Worm (Caenorhabditis elegans): ENCODE data around the gene srx-21.

srx-21 gene

DNA sequence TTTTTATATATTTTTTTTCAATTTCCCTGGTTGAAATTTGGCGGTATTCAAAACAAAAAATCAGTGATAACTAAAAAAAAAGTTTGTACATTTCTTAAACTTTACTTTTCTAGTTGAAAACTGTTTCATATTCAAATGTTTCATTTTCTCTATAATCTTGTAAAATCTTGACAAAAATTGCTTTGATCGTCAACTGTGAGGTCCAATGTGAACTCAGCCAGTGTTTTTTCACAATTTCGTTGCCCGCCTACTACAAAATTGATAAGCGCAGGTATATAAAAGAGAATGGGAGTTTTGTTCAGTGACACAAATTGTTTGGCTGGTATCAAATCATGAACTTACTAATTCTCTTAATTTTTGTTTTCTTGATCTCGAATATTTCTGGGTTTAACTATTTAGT, 29.9 kb upstream of the srx-21 start, which contains the start of gene ugt-42:
Gene ugt-42 (plus strand): TSS at position 301 of the 400 bp plus-strand sequence.
- TF ChIP-seq ztf-23 (GFP tag; IDR thresholded peaks at IDR 0.05) (no peak), cog-1 (tag; optimal IDR thresholded peaks at IDR 0.05) (no peak), klf-2 (GFP tag; conservative IDR thresholded peaks at IDR 0.05) (no peak), med-1 (GFP tag; optimal IDR thresholded peaks at IDR 0.05; ENCODE audit: insufficient read depth) (no peak), T22C8.4 (GFP tag; IDR thresholded peaks at IDR 0.05) (no peak), tab-1 (GFP tag; IDR thresholded peaks at IDR 0.05) (no peak), ref-1 (GFP tag; conservative IDR thresholded peaks at IDR 0.05) (no peak), ztf-29 (GFP tag; IDR thresholded peaks at IDR 0.05) (no peak), flt-1 (GFP tag; IDR thresholded peaks at IDR 0.05) (no peak)

DNA sequence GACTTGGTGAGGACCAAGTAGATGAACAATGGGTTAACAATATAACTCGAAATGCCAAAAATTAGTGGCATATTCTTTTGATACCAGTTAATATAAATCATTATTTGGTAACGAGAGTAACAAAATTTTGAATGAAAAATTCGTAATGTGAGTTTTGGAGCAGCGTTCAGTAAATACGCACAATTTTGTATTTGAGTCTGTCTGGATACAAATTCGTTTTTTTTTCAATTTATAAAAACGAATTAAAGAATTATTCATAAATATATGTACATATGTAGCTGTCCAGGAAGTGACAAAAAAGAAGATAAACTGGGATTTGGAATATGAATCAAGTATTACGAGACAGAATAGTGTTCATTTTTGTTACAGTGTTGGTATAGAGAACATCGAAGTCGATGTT, 23.9 kb upstream of the srx-21 start, which contains the start of gene srj-5:
Gene srj-5 (minus strand): TSS at position 101 of the 400 bp plus-strand sequence.
- TF ChIP-seq ztf-23 (GFP tag; IDR thresholded peaks at IDR 0.05) (no peak), ztf-29 (GFP tag; IDR thresholded peaks at IDR 0.05) (no peak), tab-1 (GFP tag; IDR thresholded peaks at IDR 0.05) (no peak), ref-1 (GFP tag; conservative IDR thresholded peaks at IDR 0.05) (no peak), cog-1 (tag; optimal IDR thresholded peaks at IDR 0.05) (no peak), klf-2 (GFP tag; conservative IDR thresholded peaks at IDR 0.05) (no peak), T22C8.4 (GFP tag; IDR thresholded peaks at IDR 0.05) (no peak), flt-1 (GFP tag; IDR thresholded peaks at IDR 0.05) (no peak), med-1 (GFP tag; optimal IDR thresholded peaks at IDR 0.05; ENCODE audit: insufficient read depth) (no peak)

ce11 chrV:654402-654801, 22.4 kb upstream of the srx-21 start, which contains the start of gene srj-6:
TSS of gene srj-6 (minus strand) at chrV:654502.
- no peak for TF ChIP-seq flt-1 (GFP tag; IDR thresholded peaks at IDR 0.05)
- no peak for TF ChIP-seq cog-1 (tag; optimal IDR thresholded peaks at IDR 0.05)
- no peak for TF ChIP-seq T22C8.4 (GFP tag; IDR thresholded peaks at IDR 0.05)
- TF ChIP-seq ztf-29 (GFP tag; IDR thresholded peaks at IDR 0.05), result no peak
- no peak for TF ChIP-seq ztf-23 (GFP tag; IDR thresholded peaks at IDR 0.05)
- no peak for TF ChIP-seq med-1 (GFP tag; optimal IDR thresholded peaks at IDR 0.05; ENCODE audit: insufficient read depth)
- no peak for TF ChIP-seq tab-1 (GFP tag; IDR thresholded peaks at IDR 0.05)
- TF ChIP-seq klf-2 (GFP tag; conservative IDR thresholded peaks at IDR 0.05), result no peak
- no peak for TF ChIP-seq ref-1 (GFP tag; conservative IDR thresholded peaks at IDR 0.05)

- TF ChIP-seq flt-1 (GFP tag; IDR thresholded peaks at IDR 0.05) (no peak), T22C8.4 (GFP tag; IDR thresholded peaks at IDR 0.05) (no peak), ztf-23 (GFP tag; IDR thresholded peaks at IDR 0.05) (no peak), tab-1 (GFP tag; IDR thresholded peaks at IDR 0.05) (no peak), klf-2 (GFP tag; conservative IDR thresholded peaks at IDR 0.05) (no peak), ref-1 (GFP tag; conservative IDR thresholded peaks at IDR 0.05) (no peak), med-1 (GFP tag; optimal IDR thresholded peaks at IDR 0.05; ENCODE audit: insufficient read depth) (no peak), ztf-29 (GFP tag; IDR thresholded peaks at IDR 0.05) (no peak), cog-1 (tag; optimal IDR thresholded peaks at IDR 0.05) (no peak)
Measured at ce11 chrV:655823-656222, 21.0 kb upstream of the srx-21 start, which contains the start of gene srh-245. TSS of gene srh-245 (minus strand) at chrV:655923.

ce11 chrV:657678-658077, 19.2 kb upstream of the srx-21 start, which contains the start of gene srh-246:
TSS of gene srh-246 (minus strand) at chrV:657778.
- TF ChIP-seq ztf-29 (GFP tag; IDR thresholded peaks at IDR 0.05), result no peak
- TF ChIP-seq tab-1 (GFP tag; IDR thresholded peaks at IDR 0.05), result no peak
- no peak for TF ChIP-seq ztf-23 (GFP tag; IDR thresholded peaks at IDR 0.05)
- TF ChIP-seq ref-1 (GFP tag; conservative IDR thresholded peaks at IDR 0.05), result no peak
- TF ChIP-seq cog-1 (tag; optimal IDR thresholded peaks at IDR 0.05), result no peak
- TF ChIP-seq med-1 (GFP tag; optimal IDR thresholded peaks at IDR 0.05; ENCODE audit: insufficient read depth), result no peak
- no peak for TF ChIP-seq T22C8.4 (GFP tag; IDR thresholded peaks at IDR 0.05)
- TF ChIP-seq flt-1 (GFP tag; IDR thresholded peaks at IDR 0.05), result no peak
- TF ChIP-seq klf-2 (GFP tag; conservative IDR thresholded peaks at IDR 0.05), result no peak

- TF ChIP-seq klf-2 (GFP tag; conservative IDR thresholded peaks at IDR 0.05), result peak; percentile 59; the same call in 1 of the 2 replicates
- TF ChIP-seq flt-1 (GFP tag; IDR thresholded peaks at IDR 0.05), result peak; percentile 68; the same call in 1 of the 2 replicates
Measured at ce11 chrV:658140-658539, 18.7 kb upstream of the srx-21 start.

- no peak for TF ChIP-seq ref-1 (GFP tag; conservative IDR thresholded peaks at IDR 0.05)
- no peak for TF ChIP-seq tab-1 (GFP tag; IDR thresholded peaks at IDR 0.05)
- no peak for TF ChIP-seq klf-2 (GFP tag; conservative IDR thresholded peaks at IDR 0.05)
- no peak for TF ChIP-seq med-1 (GFP tag; optimal IDR thresholded peaks at IDR 0.05; ENCODE audit: insufficient read depth)
- no peak for TF ChIP-seq T22C8.4 (GFP tag; IDR thresholded peaks at IDR 0.05)
- TF ChIP-seq cog-1 (tag; optimal IDR thresholded peaks at IDR 0.05), result no peak
- TF ChIP-seq ztf-23 (GFP tag; IDR thresholded peaks at IDR 0.05), result no peak
- no peak for TF ChIP-seq ztf-29 (GFP tag; IDR thresholded peaks at IDR 0.05)
- TF ChIP-seq flt-1 (GFP tag; IDR thresholded peaks at IDR 0.05), result no peak
Measured at ce11 chrV:660210-660609, 16.6 kb upstream of the srx-21 start, which contains the start of gene F31F4.17. TSS of gene F31F4.17 (minus strand) at chrV:660310.

DNA sequence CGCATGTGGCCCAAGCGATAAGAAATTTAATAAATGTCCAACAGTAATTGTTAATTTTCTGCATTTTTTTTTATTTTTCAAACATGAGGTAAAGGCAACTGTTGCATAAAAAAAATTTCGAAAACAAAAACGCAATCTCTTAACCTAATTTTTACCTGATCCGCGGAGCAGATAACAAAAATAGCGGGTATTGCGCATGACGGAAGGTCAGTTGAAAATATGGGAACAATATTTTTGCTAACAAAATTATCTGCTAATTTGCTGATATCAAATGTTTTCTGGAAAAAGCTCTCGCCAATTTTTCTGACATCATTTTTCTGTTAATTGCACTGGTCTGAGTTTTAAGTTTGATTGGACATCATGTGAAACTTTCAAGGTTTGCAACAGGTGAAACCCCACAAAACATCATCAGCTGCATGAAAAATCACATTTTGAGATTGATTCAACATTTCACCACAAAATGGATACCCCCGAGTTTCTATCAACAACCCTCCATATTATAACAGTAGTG, 12.4 kb upstream of the srx-21 start, which contains the start of the genes F31F4.11 and srh-266:
Gene F31F4.11 (minus strand): TSS at position 101 of the 511 bp plus-strand sequence.
Gene srh-266 (plus strand): TSS at position 461 of the 511 bp plus-strand sequence.
- no peak for TF ChIP-seq ztf-23 (GFP tag; IDR thresholded peaks at IDR 0.05)
- TF ChIP-seq T22C8.4 (GFP tag; IDR thresholded peaks at IDR 0.05), result no peak
- TF ChIP-seq med-1 (GFP tag; optimal IDR thresholded peaks at IDR 0.05; ENCODE audit: insufficient read depth), result no peak
- no peak for TF ChIP-seq flt-1 (GFP tag; IDR thresholded peaks at IDR 0.05)
- TF ChIP-seq klf-2 (GFP tag; conservative IDR thresholded peaks at IDR 0.05), result no peak
- no peak for TF ChIP-seq ref-1 (GFP tag; conservative IDR thresholded peaks at IDR 0.05)
- no peak for TF ChIP-seq tab-1 (GFP tag; IDR thresholded peaks at IDR 0.05)
- TF ChIP-seq cog-1 (tag; optimal IDR thresholded peaks at IDR 0.05), result no peak
- no peak for TF ChIP-seq ztf-29 (GFP tag; IDR thresholded peaks at IDR 0.05)

DNA sequence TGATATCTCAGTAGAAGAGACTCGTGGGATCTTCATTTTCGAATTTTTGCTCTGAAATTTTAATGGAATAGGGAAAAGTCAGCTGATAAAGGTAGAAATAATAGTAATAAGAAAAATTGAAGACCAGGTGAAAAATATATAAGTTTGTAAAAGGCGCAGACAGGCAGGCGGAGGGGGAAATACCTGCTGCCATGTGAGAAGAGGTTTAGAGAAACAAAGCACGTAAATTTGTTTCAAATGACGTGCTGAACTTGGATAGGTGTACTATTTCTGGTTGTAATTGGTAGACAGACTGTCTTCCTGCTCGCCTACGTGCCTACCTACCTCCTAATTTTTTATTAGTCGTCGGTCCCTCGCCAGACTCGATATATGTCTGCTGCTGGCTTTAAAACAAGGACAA, 9.4 kb upstream of the srx-21 start, which contains the start of gene nhr-180:
Gene nhr-180 (minus strand): TSS at position 52 of the 400 bp plus-strand sequence.
- TF ChIP-seq flt-1 (GFP tag; IDR thresholded peaks at IDR 0.05) (no peak), T22C8.4 (GFP tag; IDR thresholded peaks at IDR 0.05) (no peak), klf-2 (GFP tag; conservative IDR thresholded peaks at IDR 0.05) (no peak), cog-1 (tag; optimal IDR thresholded peaks at IDR 0.05) (no peak), med-1 (GFP tag; optimal IDR thresholded peaks at IDR 0.05; ENCODE audit: insufficient read depth) (no peak), ztf-23 (GFP tag; IDR thresholded peaks at IDR 0.05) (no peak), ztf-29 (GFP tag; IDR thresholded peaks at IDR 0.05) (no peak), tab-1 (GFP tag; IDR thresholded peaks at IDR 0.05) (no peak), ref-1 (GFP tag; conservative IDR thresholded peaks at IDR 0.05) (no peak)
